Fruit fly (Drosophila melanogaster) whole organism: ENCODE results near the gene ppk31.

Experiments
- Dll ChIP-seq: fragments of >200 bp; optimal IDR thresholded peaks from 2 replicates; lab custom pipeline; 2017
- EcR ChIP-seq, 2 experiments: fragments of >200 bp; optimal IDR thresholded peaks; 2 replicates each; lab custom pipeline; 2017; ENCODE audit warnings: missing biosample characterization in 2 of 2, missing genetic modification characterization in 2 of 2, missing genetic modification reagents in 2 of 2

DNA sequence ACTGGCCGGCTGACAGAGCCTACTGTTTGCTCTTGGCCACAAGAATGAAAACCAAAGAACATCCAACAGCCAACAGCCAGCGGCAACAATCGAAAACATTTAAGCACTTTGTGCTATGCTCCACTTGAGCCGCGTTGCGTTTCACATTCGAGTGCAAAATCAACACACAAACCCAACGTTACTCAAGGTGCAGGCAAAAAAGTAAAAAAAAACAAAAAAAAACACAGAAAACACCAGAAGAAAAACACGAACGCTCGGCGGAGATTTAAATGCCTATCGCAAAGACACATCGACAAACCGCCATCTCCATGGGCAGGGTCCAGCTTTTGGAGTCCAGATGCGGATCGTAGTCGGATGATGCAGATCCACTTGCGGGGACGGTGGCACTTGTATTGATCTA, 40.9 kb downstream of the ppk31 start:
- no peak for TF ChIP-seq EcR (GFP tag; optimal IDR thresholded peaks at IDR 0.05; lab: Kevin White, UChicago)
- no peak for TF ChIP-seq Dll
